Worm (Caenorhabditis elegans) whole organism, L4 larva: ENCODE results near the gene C06E7.88.
A peak's percentile ranks its signal among the peaks of the same experiment; 100 is the strongest.

Experiments
- F10B5.3 ChIP-seq: sonication (generic microtip); optimal IDR thresholded peaks from 2 replicates; lab custom pipeline; 2016; ENCODE audit warnings: mild to moderate bottlenecking, missing genetic modification characterization, missing compliant biosample characterization
- F44E2.7 ChIP-seq: fragments of 200-800 bp; sonication (Bioruptor generic); IDR thresholded peaks from 2 replicates; pipeline ENCODE4 v2.1.2; 2022; ENCODE audit warnings: missing genetic modification characterization, missing compliant biosample characterization
- F49E8.2 ChIP-seq: sonication (generic microtip); optimal IDR thresholded peaks from 2 replicates; lab custom pipeline; 2016; ENCODE audit warnings: missing compliant biosample characterization, mild to moderate bottlenecking, missing genetic modification characterization, borderline replicate concordance
- Y105C5A.15 ChIP-seq: fragments of 200-800 bp; sonication (Bioruptor generic); IDR thresholded peaks from 2 replicates; pipeline ENCODE4 v1.3.6; 2022; ENCODE audit warnings: missing genetic modification characterization, missing compliant biosample characterization
- Y48G9A.11 ChIP-seq: fragments of 200-800 bp; sonication (Bioruptor generic); IDR thresholded peaks from 2 replicates; pipeline ENCODE4 v1.3.6; 2022; ENCODE audit warnings: missing genetic modification reagents, missing genetic modification characterization, missing compliant biosample characterization
- aha-1 ChIP-seq: fragments of 150-350 bp; peaks from one replicate; lab custom pipeline; 2014; ENCODE audit warnings: missing biosample characterization, missing genetic modification characterization
- aly-2 ChIP-seq: sonication (generic microtip); optimal IDR thresholded peaks from 2 replicates; lab custom pipeline; 2018; ENCODE audit warnings: missing biosample characterization, missing genetic modification characterization
- ceh-62 ChIP-seq: sonication (generic microtip); optimal IDR thresholded peaks from 2 replicates; lab custom pipeline; 2017; ENCODE audit warnings: missing biosample characterization, missing genetic modification characterization
- cey-2 ChIP-seq: sonication (generic microtip); optimal IDR thresholded peaks from 3 replicates; lab custom pipeline; 2017; ENCODE audit warnings: missing genetic modification characterization, mild to moderate bottlenecking, missing compliant biosample characterization, antibody characterized with exemption, borderline replicate concordance; ENCODE audit not compliant: insufficient read depth
- dmd-8 ChIP-seq: fragments of 200-800 bp; sonication (Bioruptor generic); IDR thresholded peaks from 2 replicates; pipeline ENCODE4 v1.3.6; 2022; ENCODE audit warnings: missing genetic modification characterization, missing compliant biosample characterization
- dmd-9 ChIP-seq: fragments of 200-800 bp; sonication (Bioruptor generic); IDR thresholded peaks from 2 replicates; pipeline ENCODE4 v1.3.6; 2022; ENCODE audit warnings: missing genetic modification reagents, missing genetic modification characterization, missing compliant biosample characterization
- dpl-1 ChIP-seq: fragments of 150-350 bp; optimal IDR thresholded peaks from 2 replicates; lab custom pipeline; 2014; ENCODE audit warnings: missing biosample characterization, missing genetic modification reagents, missing genetic modification characterization
- dve-1 ChIP-seq: sonication (generic microtip); optimal IDR thresholded peaks from 2 replicates; lab custom pipeline; 2017; ENCODE audit warnings: antibody characterized with exemption, mild to moderate bottlenecking, missing genetic modification characterization, missing compliant biosample characterization; ENCODE audit not compliant: insufficient read depth
- fkh-10 ChIP-seq: fragments of 150-350 bp; optimal IDR thresholded peaks from 2 replicates; lab custom pipeline; 2014; ENCODE audit warnings: missing biosample characterization, missing genetic modification reagents, missing genetic modification characterization
- fos-1 ChIP-seq: fragments of 150-350 bp; optimal IDR thresholded peaks from 2 replicates; lab custom pipeline; 2014; ENCODE audit warnings: missing biosample characterization, missing genetic modification characterization
- lin-29 ChIP-seq: fragments of 200-800 bp; sonication (Bioruptor generic); IDR thresholded peaks from 2 replicates; pipeline ENCODE4 v1.3.6; 2022; ENCODE audit warnings: missing genetic modification reagents, missing genetic modification characterization, missing compliant biosample characterization
- lin-39 ChIP-seq: fragments of 150-350 bp; optimal IDR thresholded peaks from 2 replicates; lab custom pipeline; 2014; ENCODE audit warnings: missing biosample characterization, missing genetic modification reagents, missing genetic modification characterization
- lir-3 ChIP-seq: sonication (generic microtip); optimal IDR thresholded peaks from 2 replicates; lab custom pipeline; 2016; ENCODE audit warnings: mild to moderate bottlenecking, missing genetic modification characterization, missing compliant biosample characterization
- mdt-29 ChIP-seq: fragments of 200-800 bp; sonication (Bioruptor generic); IDR thresholded peaks from 2 replicates; pipeline ENCODE4 v1.3.6; 2022; ENCODE audit warnings: missing genetic modification reagents, missing genetic modification characterization, missing compliant biosample characterization
- mes-2 ChIP-seq: sonication (generic microtip); optimal IDR thresholded peaks from 2 replicates; lab custom pipeline; 2016; ENCODE audit warnings: missing genotype, mild to moderate bottlenecking, missing genetic modification characterization, missing compliant biosample characterization; ENCODE audit not compliant: poor library complexity, severe bottlenecking
- mxl-3 ChIP-seq: fragments of 200-800 bp; sonication (Bioruptor generic); optimal IDR thresholded peaks from 2 replicates; lab custom pipeline; 2018; ENCODE audit warnings: mild to moderate bottlenecking, missing genetic modification characterization, missing compliant biosample characterization
- nhr-10 ChIP-seq: fragments of 150-350 bp; optimal IDR thresholded peaks from 2 replicates; lab custom pipeline; 2014; ENCODE audit warnings: missing biosample characterization, missing genetic modification characterization
- nhr-237 ChIP-seq: sonication (generic microtip); optimal IDR thresholded peaks from 2 replicates; lab custom pipeline; 2017; ENCODE audit warnings: missing biosample characterization, missing genetic modification characterization
- nhr-28 ChIP-seq: fragments of 150-350 bp; optimal IDR thresholded peaks from 2 replicates; lab custom pipeline; 2014; ENCODE audit warnings: missing biosample characterization, missing genetic modification characterization
- nhr-42 ChIP-seq: fragments of 200-800 bp; sonication (Bioruptor generic); IDR thresholded peaks from 2 replicates; pipeline ENCODE4 v1.3.6; 2022; ENCODE audit warnings: missing genetic modification characterization, missing compliant biosample characterization
- php-3 ChIP-seq: fragments of 200-800 bp; sonication (Bioruptor generic); IDR thresholded peaks from 2 replicates; pipeline ENCODE4 v1.3.6; 2022; ENCODE audit warnings: missing genetic modification reagents, missing genetic modification characterization, missing compliant biosample characterization
- sdz-12 ChIP-seq: fragments of 200-800 bp; sonication (Bioruptor generic); optimal IDR thresholded peaks from 2 replicates; lab custom pipeline; 2018; ENCODE audit warnings: mild to moderate bottlenecking, missing genetic modification characterization, missing compliant biosample characterization
- skn-1 ChIP-seq: fragments of 150-350 bp; optimal IDR thresholded peaks from 2 replicates; lab custom pipeline; 2014; ENCODE audit warnings: missing biosample characterization, missing genetic modification characterization
- snpc-1.2 ChIP-seq: fragments of 200-800 bp; sonication (Bioruptor generic); IDR thresholded peaks from 2 replicates; pipeline ENCODE4 v1.3.6; 2022; ENCODE audit warnings: missing genetic modification reagents, missing genetic modification characterization, missing compliant biosample characterization
- unc-130 ChIP-seq: sonication (generic microtip); optimal IDR thresholded peaks from 2 replicates; lab custom pipeline; 2016; ENCODE audit warnings: missing genetic modification reagents, missing genetic modification characterization, missing compliant biosample characterization
- unc-62 ChIP-seq, 3 experiments: fragments of 150-350 bp in 1 of 3; sonication (generic microtip); optimal IDR thresholded peaks in 2 of 3; peaks in 1 of 3; 1 replicate in 1 of 3; 2 replicates in 2 of 3; lab custom pipeline; 2014 to 2017; ENCODE audit warnings: missing biosample characterization in 3 of 3, missing genetic modification characterization in 3 of 3, missing genetic modification reagents in 3 of 3, missing genotype in 1 of 3
- zfp-3 ChIP-seq: fragments of 200-800 bp; sonication (Bioruptor generic); conservative IDR thresholded peaks from 2 replicates; pipeline ENCODE4 v1.3.6; 2022; ENCODE audit warnings: missing genetic modification reagents, missing genetic modification characterization, missing compliant biosample characterization
- ztf-11 ChIP-seq: fragments of 150-350 bp; optimal IDR thresholded peaks from 2 replicates; lab custom pipeline; 2014; ENCODE audit warnings: missing biosample characterization, missing genetic modification characterization

The C06E7.88 gene

DNA sequence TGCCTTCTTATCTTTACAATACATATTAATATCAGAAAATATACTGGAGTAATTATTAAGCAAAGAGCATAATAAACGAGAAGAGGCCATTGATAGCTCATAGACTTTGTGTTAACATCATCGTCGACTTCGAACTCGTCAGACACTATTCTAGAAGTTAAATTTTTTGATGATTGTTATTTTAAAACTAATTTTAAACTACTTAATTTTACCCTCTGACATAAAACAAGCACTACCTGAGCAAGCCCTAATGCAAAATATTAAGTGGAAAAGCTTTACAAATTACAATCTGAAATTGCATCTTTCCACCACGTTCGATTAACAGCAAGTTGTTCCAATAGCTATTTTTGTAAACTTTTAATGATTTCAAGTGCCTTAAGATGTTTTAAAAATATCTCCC is 3.0 kb upstream of the C06E7.88 start, which contains the start of gene srv-17:
Gene srv-17, minus strand, starts transcription at position 101 of the 400 bp plus-strand sequence.
- no peak for TF ChIP-seq fos-1 (tag; lab: Kevin White, UChicago)
- no peak for TF ChIP-seq skn-1
- TF ChIP-seq snpc-1.2: no peak
- no peak for TF ChIP-seq Y48G9A.11 (GFP tag; lab: Robert Waterston, UW)
- no peak for TF ChIP-seq mes-2 (tag; lab: Kevin White, UChicago)
- no peak for TF ChIP-seq sdz-12 (GFP tag; lab: Kevin White, UChicago)

DNA sequence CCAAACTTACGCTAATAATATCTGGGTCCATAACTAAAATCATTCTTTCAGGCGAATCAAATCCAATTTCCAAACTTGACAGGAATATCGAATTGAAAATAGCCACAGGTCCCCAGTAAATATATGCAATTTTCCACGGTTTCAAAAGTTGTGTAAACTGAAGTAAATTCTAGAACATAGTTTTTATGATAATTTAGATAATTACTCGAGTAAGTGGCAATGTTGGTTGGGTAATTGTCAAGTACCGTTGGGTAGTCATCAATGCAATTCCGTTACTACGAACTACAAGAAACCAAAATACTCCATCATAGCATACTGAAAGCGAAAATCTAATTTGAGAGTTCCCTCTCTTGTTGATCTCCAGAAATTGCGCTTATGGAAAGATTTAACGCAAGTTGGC is 2.3 kb upstream of the C06E7.88 start:
- TF ChIP-seq unc-62 (GFP tag; optimal IDR thresholded peaks at IDR 0.05 in 1 of 2; lab: Kevin White, UChicago): peak in 1 of 2 experiments; percentile 53
- no peak for TF ChIP-seq unc-62 (tag; optimal IDR thresholded peaks at IDR 0.05; lab: Kevin White, UChicago)
- no peak for TF ChIP-seq unc-130 (GFP tag; lab: Kevin White, UChicago)

DNA sequence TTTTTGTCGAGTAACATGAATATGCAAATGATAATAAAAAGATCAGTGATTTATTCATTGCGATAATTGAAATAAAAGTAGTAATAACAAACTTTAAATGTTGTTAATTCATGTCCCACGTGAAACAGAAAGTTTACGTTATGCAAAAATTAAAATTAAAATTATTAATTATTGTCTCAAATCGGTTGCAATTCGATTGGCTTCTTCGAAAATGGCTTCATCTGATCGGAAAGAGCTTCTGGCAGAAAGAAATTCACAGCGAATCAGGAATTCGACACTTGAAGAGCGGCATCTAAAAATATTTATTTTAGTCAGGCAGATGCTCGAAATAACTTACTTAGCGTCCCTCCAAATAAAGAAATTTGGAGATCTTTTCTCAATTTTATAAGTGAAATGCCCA is 1.3 kb downstream of the C06E7.88 start, which contains the start of gene spe-27:
Gene spe-27, minus strand, starts transcription at position 101 of the 400 bp plus-strand sequence.
- TF ChIP-seq dmd-8 (GFP tag; lab: Robert Waterston, UW) (no peak), php-3 (GFP tag; lab: Robert Waterston, UW) (no peak), nhr-42 (GFP tag; lab: Robert Waterston, UW) (no peak), cey-2 (tag; lab: Kevin White, UChicago) (no peak), aly-2 (no peak), F10B5.3 (tag; lab: Kevin White, UChicago) (no peak), lir-3 (no peak), F44E2.7 (no peak)

DNA sequence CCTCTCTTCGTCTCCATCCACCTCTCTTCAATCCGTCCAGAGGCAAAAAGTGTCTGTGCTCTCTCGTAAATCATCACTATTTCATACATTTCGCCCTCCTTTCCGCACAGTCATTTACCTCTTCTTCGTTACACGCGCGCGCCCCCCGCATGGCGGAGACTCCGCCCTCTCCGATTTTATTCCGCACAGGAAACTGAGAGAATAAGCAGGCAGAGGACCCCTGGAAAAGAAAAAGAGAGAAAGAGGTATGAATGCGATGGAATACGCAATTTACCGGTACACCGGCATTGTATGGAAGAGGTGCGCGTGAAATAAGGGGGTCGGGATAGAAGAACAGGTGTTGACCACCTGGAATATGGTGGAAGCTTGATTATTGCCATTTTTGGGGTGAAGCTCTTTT is 6.3 kb downstream of the C06E7.88 start:
- TF ChIP-seq mxl-3 (GFP tag; lab: Kevin White, UChicago) (peak; percentile 73), F49E8.2 (tag; lab: Kevin White, UChicago) (no peak), lin-39 (no peak)
- TF ChIP-seq, all 104 proteins: peak for 1

DNA sequence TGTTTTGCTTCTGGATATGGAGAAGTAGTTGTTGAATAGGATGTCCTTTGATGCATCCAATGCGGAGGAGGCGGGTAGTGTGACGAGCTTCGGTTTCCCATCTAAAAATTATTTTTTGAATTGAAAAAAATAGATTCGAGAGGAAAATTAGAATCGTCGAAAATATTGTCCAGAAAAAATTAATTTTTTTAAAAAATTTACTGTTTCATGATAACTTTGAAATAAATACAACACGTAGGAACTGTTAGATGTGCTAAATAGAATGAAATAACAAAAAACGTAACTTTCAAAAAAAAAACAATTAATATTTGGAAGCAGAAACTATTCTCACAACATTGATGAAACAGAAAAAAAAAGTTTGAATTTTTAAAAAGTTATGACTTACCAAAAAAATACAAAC is 7.2 kb downstream of the C06E7.88 start, which contains the start of gene C06E7.4:
Gene C06E7.4, minus strand, starts transcription at position 101 of the 400 bp plus-strand sequence.
- no peak for TF ChIP-seq Y105C5A.15
- no peak for TF ChIP-seq fkh-10 (GFP tag; lab: Kevin White, UChicago)
- no peak for TF ChIP-seq dmd-9 (GFP tag; lab: Robert Waterston, UW)
- TF ChIP-seq ztf-11 (tag; lab: Kevin White, UChicago): no peak
- TF ChIP-seq lin-29: no peak
- peak in 1 of 2 experiments; percentile 88 for TF ChIP-seq unc-62 (GFP tag; optimal IDR thresholded peaks at IDR 0.05 in 1 of 2; lab: Kevin White, UChicago)
- TF ChIP-seq unc-62 (tag; optimal IDR thresholded peaks at IDR 0.05; lab: Kevin White, UChicago): no peak
- peak; percentile 79 for TF ChIP-seq aha-1 (tag; lab: Kevin White, UChicago)
- no peak for TF ChIP-seq nhr-237
- no peak for TF ChIP-seq zfp-3
- no peak for TF ChIP-seq dpl-1 (GFP tag; lab: Kevin White, UChicago)

DNA sequence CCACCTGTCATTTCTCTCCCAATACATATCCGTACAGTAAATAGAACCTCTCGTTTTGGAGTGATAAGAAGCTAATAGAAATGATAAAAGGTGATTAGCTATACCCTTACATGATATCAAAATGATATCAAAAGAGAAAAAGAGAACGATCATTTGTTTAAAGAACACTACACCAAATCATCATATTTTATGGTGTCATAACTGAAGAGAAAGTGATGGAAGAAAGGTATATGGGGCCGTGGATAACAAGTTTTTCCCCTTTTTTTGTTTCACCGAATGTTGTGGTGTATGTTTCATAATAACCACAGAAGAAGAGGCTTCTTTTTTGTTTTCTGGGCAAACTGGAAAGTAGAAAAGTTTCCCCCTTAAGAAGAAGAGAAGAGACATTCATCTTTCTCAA is 8.9 kb downstream of the C06E7.88 start:
- TF ChIP-seq dve-1 (tag; lab: Kevin White, UChicago): no peak
- TF ChIP-seq mxl-3 (GFP tag; lab: Kevin White, UChicago): peak; percentile 0
- peak; percentile 78 for TF ChIP-seq nhr-28 (tag; lab: Kevin White, UChicago)
- TF ChIP-seq mdt-29 (GFP tag; lab: Robert Waterston, UW): no peak
- TF ChIP-seq ceh-62 (tag; lab: Kevin White, UChicago): no peak
- no peak for TF ChIP-seq nhr-10 (tag; lab: Kevin White, UChicago)
- TF ChIP-seq, all 104 proteins: peak for 2
